Fruit fly (Drosophila melanogaster): ENCODE data around the gene Taf10b.

The Taf10b gene

DNA sequence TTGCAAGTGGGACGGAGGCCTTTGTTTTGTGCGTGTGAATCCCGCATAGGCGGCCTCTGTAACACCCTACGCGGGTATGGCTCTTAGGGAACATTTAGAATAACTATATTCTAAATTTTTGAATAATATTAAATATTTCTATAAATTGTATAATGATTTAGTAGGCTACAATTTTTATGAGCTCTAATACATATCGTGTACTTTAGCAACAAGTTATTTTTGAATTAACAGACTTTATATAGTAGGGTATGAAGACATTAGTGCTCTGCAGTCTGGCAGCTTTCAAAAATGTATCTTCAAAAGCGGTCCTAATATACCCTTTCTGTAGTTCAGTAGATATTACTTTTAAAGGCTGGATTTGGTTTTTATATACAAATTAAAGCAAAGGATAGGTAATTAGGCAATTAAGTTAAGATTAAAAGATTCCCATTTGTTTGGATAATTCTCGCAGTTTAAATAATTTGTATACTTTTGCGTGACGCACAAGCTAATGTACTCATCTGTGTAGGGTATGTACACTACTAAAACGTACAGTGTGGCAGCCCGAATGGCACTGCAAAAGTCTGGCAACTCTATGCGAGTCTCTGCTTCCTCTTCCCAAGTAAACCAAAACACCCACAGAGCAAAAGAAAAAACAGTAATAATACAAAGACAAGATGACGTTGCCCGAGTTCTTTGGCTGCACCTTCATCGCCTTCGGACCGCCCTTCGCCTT is 1.8 kb downstream of the Taf10b start, which contains the start of the genes Snx21 and aph-1:
Snx21 (minus strand) TSS at position 7 of the 715 bp plus-strand sequence.
aph-1 (plus strand) TSS at position 575 of the 715 bp plus-strand sequence.
- no peak for TF ChIP-seq Dif (GFP tag; optimal IDR thresholded peaks at IDR 0.05; ENCODE audit: partially characterized antibody)
- TF ChIP-seq Dfd (GFP tag; optimal IDR thresholded peaks at IDR 0.05) = no peak
- TF ChIP-seq GATAd (GFP tag; optimal IDR thresholded peaks at IDR 0.05) = no peak
- peak; percentile 91 for TF ChIP-seq Rel (GFP tag; optimal IDR thresholded peaks at IDR 0.05)
- peak; percentile 89 for TF ChIP-seq Rel (tag; optimal IDR thresholded peaks at IDR 0.05)
- TF ChIP-seq OdsH (GFP tag; optimal IDR thresholded peaks at IDR 0.05) = peak; percentile 89
- peak; percentile 69 for TF ChIP-seq Jra (GFP tag; optimal IDR thresholded peaks at IDR 0.05)
- TF ChIP-seq br (GFP tag; optimal IDR thresholded peaks at IDR 0.05) = peak; percentile 87
- peak; percentile 89 for TF ChIP-seq CG9705 (GFP tag; optimal IDR thresholded peaks at IDR 0.05)
- peak; percentile 85 for TF ChIP-seq psq (GFP tag; optimal IDR thresholded peaks at IDR 0.05)
- peak; percentile 56 for TF ChIP-seq Mio (GFP tag; optimal IDR thresholded peaks at IDR 0.05)
- peak; percentile 90 for TF ChIP-seq ey (GFP tag; optimal IDR thresholded peaks at IDR 0.05)
- TF ChIP-seq Hnf4 (GFP tag; optimal IDR thresholded peaks at IDR 0.05) = peak; percentile 87
- no peak for TF ChIP-seq brk (GFP tag; optimal IDR thresholded peaks at IDR 0.05)
- TF ChIP-seq tai (GFP tag; optimal IDR thresholded peaks at IDR 0.05) = no peak
- no peak for TF ChIP-seq usp (GFP tag; optimal IDR thresholded peaks at IDR 0.05)
- TF ChIP-seq CG32264 (GFP tag; optimal IDR thresholded peaks at IDR 0.05) = peak; percentile 66
- peak; percentile 91 for TF ChIP-seq rgr (GFP tag; optimal IDR thresholded peaks at IDR 0.05)
- TF ChIP-seq foxo (GFP tag; optimal IDR thresholded peaks at IDR 0.05) = peak in 1 of 2 experiments; percentile 93
- TF ChIP-seq Abd-B (GFP tag; optimal IDR thresholded peaks at IDR 0.05) = no peak
- TF ChIP-seq jim (GFP tag; optimal IDR thresholded peaks at IDR 0.05) = peak; percentile 16
- peak; percentile 88 for TF ChIP-seq h (GFP tag; optimal IDR thresholded peaks at IDR 0.05)
- TF ChIP-seq Hr83 (GFP tag; optimal IDR thresholded peaks at IDR 0.05; ENCODE audit: poor library complexity, severe bottlenecking) = peak; percentile 66
- TF ChIP-seq pan (optimal IDR thresholded peaks at IDR 0.05) = no peak
- TF ChIP-seq fru (GFP tag; optimal IDR thresholded peaks at IDR 0.05) = peak; percentile 90
- no peak for TF ChIP-seq dl (GFP tag; optimal IDR thresholded peaks at IDR 0.05; ENCODE audit: insufficient read depth in 1 of 2, partially characterized antibody in 2 of 2)
- peak; percentile 34 for TF ChIP-seq Myc (optimal IDR thresholded peaks at IDR 0.05)
- TF ChIP-seq Hr78 (GFP tag; optimal IDR thresholded peaks at IDR 0.05) = no peak
- TF ChIP-seq dsf (GFP tag; optimal IDR thresholded peaks at IDR 0.05; ENCODE audit: borderline replicate concordance) = peak; percentile 67
- no peak for TF ChIP-seq lola (GFP tag; optimal IDR thresholded peaks at IDR 0.05)
- TF ChIP-seq sage (GFP tag; optimal IDR thresholded peaks at IDR 0.05) = no peak
- TF ChIP-seq sv (GFP tag; optimal IDR thresholded peaks at IDR 0.05) = peak; percentile 83
- TF ChIP-seq Vsx2 (GFP tag; optimal IDR thresholded peaks at IDR 0.05; ENCODE audit: partially characterized antibody) = no peak
- no peak for TF ChIP-seq N (GFP tag; optimal IDR thresholded peaks at IDR 0.05)
- peak; percentile 98 for TF ChIP-seq woc (GFP tag; optimal IDR thresholded peaks at IDR 0.05)
- no peak for TF ChIP-seq CrebA (GFP tag; optimal IDR thresholded peaks at IDR 0.05; ENCODE audit: borderline replicate concordance)
- peak; percentile 94 for TF ChIP-seq HLH106 (tag; optimal IDR thresholded peaks at IDR 0.05)
- peak; percentile 82 for TF ChIP-seq dmrt93B (GFP tag; optimal IDR thresholded peaks at IDR 0.05)
- TF ChIP-seq Sp1 (GFP tag; optimal IDR thresholded peaks at IDR 0.05) = peak; percentile 93

DNA sequence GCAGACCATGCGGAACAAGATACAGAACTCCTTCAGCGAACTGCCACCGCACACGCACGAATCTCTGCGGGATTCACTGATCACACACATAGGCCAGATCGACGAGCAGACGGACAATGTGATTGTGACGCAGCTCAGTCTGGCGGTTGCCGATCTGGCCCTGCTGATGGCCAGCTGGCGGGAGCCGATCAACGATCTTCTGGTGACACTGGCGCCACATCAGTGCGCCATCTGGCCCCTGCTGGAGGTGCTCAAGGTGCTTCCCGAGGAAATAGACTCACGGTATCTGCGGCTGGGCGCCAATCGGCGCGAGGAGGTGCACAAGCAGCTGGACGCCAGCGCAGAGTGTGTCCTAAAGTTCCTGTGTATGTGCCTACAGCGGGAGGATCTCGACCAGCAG is 7.4 kb downstream of the Taf10b start:
- TF ChIP-seq dl (GFP tag; optimal IDR thresholded peaks at IDR 0.05; ENCODE audit: insufficient read depth in 1 of 2, partially characterized antibody in 2 of 2) (no peak), usp (GFP tag; optimal IDR thresholded peaks at IDR 0.05) (no peak), OdsH (GFP tag; optimal IDR thresholded peaks at IDR 0.05) (no peak), HLH106 (tag; optimal IDR thresholded peaks at IDR 0.05) (no peak), psq (GFP tag; optimal IDR thresholded peaks at IDR 0.05) (no peak), lola (GFP tag; optimal IDR thresholded peaks at IDR 0.05) (no peak), Hr83 (GFP tag; optimal IDR thresholded peaks at IDR 0.05; ENCODE audit: poor library complexity, severe bottlenecking) (no peak), Mio (GFP tag; optimal IDR thresholded peaks at IDR 0.05) (no peak), Dif (GFP tag; optimal IDR thresholded peaks at IDR 0.05; ENCODE audit: partially characterized antibody) (no peak), sage (GFP tag; optimal IDR thresholded peaks at IDR 0.05) (no peak), sv (GFP tag; optimal IDR thresholded peaks at IDR 0.05) (no peak), dmrt93B (GFP tag; optimal IDR thresholded peaks at IDR 0.05) (no peak), woc (GFP tag; optimal IDR thresholded peaks at IDR 0.05) (no peak), rgr (GFP tag; optimal IDR thresholded peaks at IDR 0.05) (no peak), Myc (optimal IDR thresholded peaks at IDR 0.05) (no peak), N (GFP tag; optimal IDR thresholded peaks at IDR 0.05) (no peak), pan (optimal IDR thresholded peaks at IDR 0.05) (no peak), CG9705 (GFP tag; optimal IDR thresholded peaks at IDR 0.05) (no peak)
